Fruit fly (Drosophila melanogaster): ENCODE measurements around the gene js.
A peak's percentile ranks its signal among the peaks of the same experiment; 100 is the strongest.

js gene

DNA sequence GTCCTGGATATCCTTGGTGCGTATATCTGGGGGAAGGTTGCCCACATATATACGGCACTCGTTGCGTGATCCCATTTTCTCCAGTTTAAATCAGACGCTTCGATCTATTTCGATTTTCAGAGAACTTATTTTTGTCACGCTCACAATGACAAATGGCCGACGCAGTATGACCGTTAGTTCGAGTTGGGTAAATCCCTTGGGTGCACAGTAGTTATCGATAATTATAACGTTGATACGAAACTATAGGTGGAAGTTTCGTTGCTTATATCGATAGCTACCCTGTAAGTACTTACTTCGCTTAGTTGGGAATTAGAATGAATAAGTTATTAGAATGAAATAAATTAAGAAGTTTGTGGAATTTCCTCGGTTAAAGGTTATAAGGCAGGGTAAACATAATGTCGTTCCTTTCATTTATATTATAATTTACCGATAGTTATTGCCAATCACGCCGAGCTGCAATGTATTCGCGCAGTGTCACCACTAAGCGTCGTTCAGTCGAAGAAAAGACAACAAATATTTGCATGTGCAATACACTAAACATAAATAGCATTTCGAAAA, 26.2 kb downstream of the js start, which contains the start of the genes SF2 and pad:
Gene SF2 (minus strand): TSS at position 172 of the 558 bp plus-strand sequence.
Gene pad (plus strand): TSS at position 502 of the 558 bp plus-strand sequence.
- TF ChIP-seq CrebA (GFP tag; optimal IDR thresholded peaks at IDR 0.05; ENCODE audit: borderline replicate concordance): no peak
- TF ChIP-seq jim (GFP tag; optimal IDR thresholded peaks at IDR 0.05): no peak
- no peak for TF ChIP-seq brk (GFP tag; optimal IDR thresholded peaks at IDR 0.05)
- TF ChIP-seq rgr (GFP tag; optimal IDR thresholded peaks at IDR 0.05): peak; percentile 83
- no peak for TF ChIP-seq Dfd (GFP tag; optimal IDR thresholded peaks at IDR 0.05)
- peak; percentile 70 for TF ChIP-seq psq (GFP tag; optimal IDR thresholded peaks at IDR 0.05)
- TF ChIP-seq Hr83 (GFP tag; optimal IDR thresholded peaks at IDR 0.05; ENCODE audit: poor library complexity, severe bottlenecking): no peak
- peak; percentile 70 for TF ChIP-seq dsf (GFP tag; optimal IDR thresholded peaks at IDR 0.05; ENCODE audit: borderline replicate concordance)
- TF ChIP-seq foxo (GFP tag; optimal IDR thresholded peaks at IDR 0.05): peak in 1 of 2 experiments; percentile 87
- TF ChIP-seq pan (optimal IDR thresholded peaks at IDR 0.05): no peak
- no peak for TF ChIP-seq Hr78 (GFP tag; optimal IDR thresholded peaks at IDR 0.05)
- TF ChIP-seq usp (GFP tag; optimal IDR thresholded peaks at IDR 0.05): no peak
- peak; percentile 82 for TF ChIP-seq ey (GFP tag; optimal IDR thresholded peaks at IDR 0.05)
- TF ChIP-seq OdsH (GFP tag; optimal IDR thresholded peaks at IDR 0.05): peak; percentile 72
- TF ChIP-seq sage (GFP tag; optimal IDR thresholded peaks at IDR 0.05): no peak
- TF ChIP-seq fru (GFP tag; optimal IDR thresholded peaks at IDR 0.05): peak; percentile 87
- TF ChIP-seq h (GFP tag; optimal IDR thresholded peaks at IDR 0.05): peak; percentile 89
- no peak for TF ChIP-seq tai (GFP tag; optimal IDR thresholded peaks at IDR 0.05)
- TF ChIP-seq br (GFP tag; optimal IDR thresholded peaks at IDR 0.05): peak; percentile 81
- peak; percentile 69 for TF ChIP-seq dmrt93B (GFP tag; optimal IDR thresholded peaks at IDR 0.05)
- no peak for TF ChIP-seq Dif (GFP tag; optimal IDR thresholded peaks at IDR 0.05; ENCODE audit: partially characterized antibody)
- no peak for TF ChIP-seq Vsx2 (GFP tag; optimal IDR thresholded peaks at IDR 0.05; ENCODE audit: partially characterized antibody)
- peak; percentile 87 for TF ChIP-seq Hnf4 (GFP tag; optimal IDR thresholded peaks at IDR 0.05)
- TF ChIP-seq Rel (GFP tag; optimal IDR thresholded peaks at IDR 0.05): no peak
- TF ChIP-seq Rel (tag; optimal IDR thresholded peaks at IDR 0.05): peak; percentile 94
- TF ChIP-seq dl (GFP tag; optimal IDR thresholded peaks at IDR 0.05; ENCODE audit: insufficient read depth in 1 of 2, partially characterized antibody in 2 of 2): no peak
- no peak for TF ChIP-seq N (GFP tag; optimal IDR thresholded peaks at IDR 0.05)
- peak; percentile 88 for TF ChIP-seq Jra (GFP tag; optimal IDR thresholded peaks at IDR 0.05)
- TF ChIP-seq Mio (GFP tag; optimal IDR thresholded peaks at IDR 0.05): no peak
- peak; percentile 62 for TF ChIP-seq sv (GFP tag; optimal IDR thresholded peaks at IDR 0.05)
- TF ChIP-seq GATAd (GFP tag; optimal IDR thresholded peaks at IDR 0.05): no peak
- TF ChIP-seq woc (GFP tag; optimal IDR thresholded peaks at IDR 0.05): peak; percentile 95
- TF ChIP-seq Abd-B (GFP tag; optimal IDR thresholded peaks at IDR 0.05): no peak
- TF ChIP-seq CG9705 (GFP tag; optimal IDR thresholded peaks at IDR 0.05): peak; percentile 73
- peak; percentile 86 for TF ChIP-seq HLH106 (tag; optimal IDR thresholded peaks at IDR 0.05)
- TF ChIP-seq CG32264 (GFP tag; optimal IDR thresholded peaks at IDR 0.05): peak; percentile 52
- TF ChIP-seq Sp1 (GFP tag; optimal IDR thresholded peaks at IDR 0.05): peak; percentile 80
- no peak for TF ChIP-seq lola (GFP tag; optimal IDR thresholded peaks at IDR 0.05)
- peak; percentile 48 for TF ChIP-seq Myc (optimal IDR thresholded peaks at IDR 0.05)

DNA sequence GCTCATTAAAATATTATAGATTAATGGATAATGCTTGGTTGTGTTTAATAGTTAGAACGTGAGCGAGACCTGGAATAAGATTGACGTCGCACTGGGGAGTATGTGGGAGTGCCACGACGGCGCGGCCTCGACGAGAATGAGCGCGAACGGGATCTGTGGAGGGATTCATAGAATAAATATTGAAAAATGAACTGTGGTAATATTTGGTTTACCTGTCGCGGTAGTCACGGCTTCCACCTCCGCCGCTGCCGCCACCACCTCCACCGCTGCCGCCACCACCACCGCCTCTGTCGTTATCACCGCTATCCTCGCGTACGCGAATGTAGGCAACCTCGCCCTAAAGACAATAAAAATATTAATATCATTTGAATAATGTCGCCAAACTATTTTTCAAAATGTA, 27.5 kb downstream of the js start:
- TF ChIP-seq sv (GFP tag; optimal IDR thresholded peaks at IDR 0.05) (no peak), ey (GFP tag; optimal IDR thresholded peaks at IDR 0.05) (no peak), Dfd (GFP tag; optimal IDR thresholded peaks at IDR 0.05) (no peak), h (GFP tag; optimal IDR thresholded peaks at IDR 0.05) (no peak), GATAd (GFP tag; optimal IDR thresholded peaks at IDR 0.05) (no peak), dl (GFP tag; optimal IDR thresholded peaks at IDR 0.05; ENCODE audit: insufficient read depth in 1 of 2, partially characterized antibody in 2 of 2) (no peak), dmrt93B (GFP tag; optimal IDR thresholded peaks at IDR 0.05) (no peak), jim (GFP tag; optimal IDR thresholded peaks at IDR 0.05) (no peak), foxo (GFP tag; optimal IDR thresholded peaks at IDR 0.05) (no peak), CG32264 (GFP tag; optimal IDR thresholded peaks at IDR 0.05) (no peak), Jra (GFP tag; optimal IDR thresholded peaks at IDR 0.05) (no peak), Hnf4 (GFP tag; optimal IDR thresholded peaks at IDR 0.05) (no peak), rgr (GFP tag; optimal IDR thresholded peaks at IDR 0.05) (no peak), Abd-B (GFP tag; optimal IDR thresholded peaks at IDR 0.05) (no peak)
